Worm (Caenorhabditis elegans) whole organism, L2 larva: Measurements from ENCODE around the gene nhr-126.

Experiments used
- blmp-1 ChIP-seq: sonication (generic microtip); optimal IDR thresholded peaks from 2 replicates; lab custom pipeline; 2017; ENCODE audit warnings: missing genetic modification characterization, mild to moderate bottlenecking, missing compliant biosample characterization, antibody characterized with exemption, moderate library complexity; ENCODE audit not compliant: insufficient read depth
- crh-2 ChIP-seq: sonication (generic microtip); optimal IDR thresholded peaks from 2 replicates; lab custom pipeline; 2017; ENCODE audit warnings: missing biosample characterization, missing genetic modification characterization
- elt-3 ChIP-seq: sonication (generic microtip); optimal IDR thresholded peaks from 2 replicates; lab custom pipeline; 2017; ENCODE audit warnings: missing biosample characterization, missing genetic modification characterization
- lin-13 ChIP-seq: fragments of 150-350 bp; optimal IDR thresholded peaks from 2 replicates; lab custom pipeline; 2014; ENCODE audit warnings: missing biosample characterization, missing genetic modification reagents, missing genetic modification characterization
- ztf-11 ChIP-seq: sonication (generic microtip); optimal IDR thresholded peaks from 2 replicates; lab custom pipeline; 2017; ENCODE audit warnings: missing biosample characterization, missing genetic modification characterization

DNA sequence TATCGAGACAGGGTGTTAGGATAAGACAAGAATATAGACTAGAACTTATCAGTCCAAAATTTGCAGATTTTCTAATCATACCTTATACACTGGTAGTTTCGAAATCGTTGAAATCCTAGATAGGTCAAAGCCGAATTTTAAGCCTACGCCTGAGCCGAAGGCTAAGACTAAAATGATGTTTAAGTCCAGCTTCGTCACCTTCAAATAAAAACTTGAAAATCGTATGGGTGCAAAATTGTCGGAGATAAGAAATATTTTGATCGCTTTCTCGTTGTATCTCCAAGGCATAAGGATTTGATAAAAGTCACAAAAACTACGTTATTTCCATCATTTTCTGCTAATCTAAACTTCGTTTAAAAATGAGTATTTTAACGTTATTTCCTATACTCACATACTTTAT is 31.8 kb downstream of the nhr-126 start, which contains the start of gene F41B5.12:
- TF ChIP-seq ztf-11 (tag; lab: Kevin White, UChicago) = no peak
- no peak for TF ChIP-seq elt-3 (tag; lab: Kevin White, UChicago)
- no peak for TF ChIP-seq crh-2 (tag; lab: Kevin White, UChicago)
- no peak for TF ChIP-seq blmp-1
- TF ChIP-seq lin-13 (GFP tag; lab: Kevin White, UChicago) = no peak
